Worm (Caenorhabditis elegans): ENCODE results near the gene W08E12.2.

ce11 chrIV:3349977-3350580 lies 44.4 kb downstream of the W08E12.2 start, which contains the start of gene elks-1:
- no peak for TF ChIP-seq nfya-1 (tag; optimal IDR thresholded peaks at IDR 0.05; ENCODE audit: borderline replicate concordance, insufficient read depth)
- no peak for TF ChIP-seq snpc-4 (GFP tag; optimal IDR thresholded peaks at IDR 0.05)
- TF ChIP-seq snpc-4 (tag; optimal IDR thresholded peaks at IDR 0.05) = no peak
- TF ChIP-seq madf-3 (GFP tag; IDR thresholded peaks at IDR 0.05) = no peak
- TF ChIP-seq attf-5 (GFP tag; optimal IDR thresholded peaks at IDR 0.05) = no peak
- TF ChIP-seq ama-1 (optimal IDR thresholded peaks at IDR 0.05) = no peak
- no peak for TF ChIP-seq ama-1 (GFP tag; optimal IDR thresholded peaks at IDR 0.05)
- no peak for TF ChIP-seq nhr-90 (tag; optimal IDR thresholded peaks at IDR 0.05)

Data from whole organism, young adult.